Worm (Caenorhabditis elegans) whole organism, late embryonic: ENCODE results near the gene Y32G9B.1.

Experiments used
- C38D4.7 ChIP-seq: fragments of 200-800 bp; sonication (Bioruptor generic); optimal IDR thresholded peaks from 2 replicates; lab custom pipeline; 2018; ENCODE audit warnings: mild to moderate bottlenecking, missing genetic modification characterization, moderate library complexity, missing compliant biosample characterization
- F13H6.1 ChIP-seq: sonication (generic microtip); optimal IDR thresholded peaks from 2 replicates; lab custom pipeline; 2016; ENCODE audit warnings: missing genetic modification characterization, missing compliant biosample characterization
- K02D7.2 ChIP-seq: sonication (generic microtip); optimal IDR thresholded peaks from 2 replicates; lab custom pipeline; 2017; ENCODE audit warnings: mild to moderate bottlenecking, missing genetic modification characterization, missing compliant biosample characterization
- K09A11.1 ChIP-seq: sonication (generic microtip); optimal IDR thresholded peaks from 2 replicates; lab custom pipeline; 2017; ENCODE audit warnings: antibody characterized with exemption, mild to moderate bottlenecking, missing genetic modification characterization, missing compliant biosample characterization; ENCODE audit not compliant: insufficient read depth
- ceh-19 ChIP-seq: fragments of 200-800 bp; sonication (Bioruptor generic); optimal IDR thresholded peaks from 2 replicates; lab custom pipeline; 2018; ENCODE audit warnings: mild to moderate bottlenecking, missing genetic modification characterization, missing compliant biosample characterization
- ceh-2 ChIP-seq: sonication (generic microtip); optimal IDR thresholded peaks from 2 replicates; lab custom pipeline; 2016; ENCODE audit warnings: missing genotype, missing genetic modification characterization, missing compliant biosample characterization
- ceh-30 ChIP-seq: fragments of 150-350 bp; optimal IDR thresholded peaks from 2 replicates; lab custom pipeline; 2014; ENCODE audit warnings: missing biosample characterization, missing genetic modification characterization
- ceh-31 ChIP-seq: sonication (generic microtip); optimal IDR thresholded peaks from 2 replicates; lab custom pipeline; 2016; ENCODE audit warnings: missing genetic modification characterization, missing compliant biosample characterization
- ceh-34 ChIP-seq: sonication (generic microtip); optimal IDR thresholded peaks from 2 replicates; lab custom pipeline; 2016; ENCODE audit warnings: mild to moderate bottlenecking, missing genetic modification characterization, missing compliant biosample characterization
- ceh-45 ChIP-seq: fragments of 200-800 bp; sonication (Bioruptor generic); IDR thresholded peaks from 2 replicates; pipeline ENCODE4 v1.3.6; 2022; ENCODE audit warnings: missing genetic modification reagents, missing genetic modification characterization, missing compliant biosample characterization
- ceh-9 ChIP-seq: sonication (generic microtip); optimal IDR thresholded peaks from 2 replicates; lab custom pipeline; 2016; ENCODE audit warnings: mild to moderate bottlenecking, missing genetic modification characterization, inconsistent platforms, missing compliant biosample characterization
- dve-1 ChIP-seq: sonication (generic microtip); optimal IDR thresholded peaks from 2 replicates; lab custom pipeline; 2017; ENCODE audit warnings: antibody characterized with exemption, mild to moderate bottlenecking, missing genetic modification characterization, missing compliant biosample characterization
- elt-2 ChIP-seq: sonication (generic microtip); optimal IDR thresholded peaks from 2 replicates; lab custom pipeline; 2016; ENCODE audit warnings: missing genetic modification reagents, missing genetic modification characterization, missing compliant biosample characterization
- elt-4 ChIP-seq: sonication (generic microtip); optimal IDR thresholded peaks from 2 replicates; lab custom pipeline; 2016; ENCODE audit warnings: missing genetic modification characterization, missing compliant biosample characterization
- ets-4 ChIP-seq: sonication (generic microtip); optimal IDR thresholded peaks from 2 replicates; lab custom pipeline; 2016; ENCODE audit warnings: missing genetic modification characterization, missing compliant biosample characterization
- eyg-1 ChIP-seq: sonication (generic microtip); optimal IDR thresholded peaks from 2 replicates; lab custom pipeline; 2016; ENCODE audit warnings: missing genotype, missing genetic modification characterization, missing compliant biosample characterization
- fkh-10 ChIP-seq: fragments of 150-350 bp; optimal IDR thresholded peaks from 2 replicates; lab custom pipeline; 2014; ENCODE audit warnings: missing biosample characterization, missing genetic modification reagents, missing genetic modification characterization
- fkh-6 ChIP-seq: sonication (generic microtip); optimal IDR thresholded peaks from 2 replicates; lab custom pipeline; 2016; ENCODE audit warnings: missing genetic modification characterization, missing compliant biosample characterization
- gmeb-2 ChIP-seq: sonication (generic microtip); optimal IDR thresholded peaks from 2 replicates; lab custom pipeline; 2016; ENCODE audit warnings: missing genetic modification characterization, inconsistent platforms, missing compliant biosample characterization
- hlh-8 ChIP-seq: sonication (generic microtip); optimal IDR thresholded peaks from 2 replicates; lab custom pipeline; 2016; ENCODE audit warnings: missing genotype, missing genetic modification characterization, missing compliant biosample characterization
- lim-6 ChIP-seq: sonication (generic microtip); optimal IDR thresholded peaks from 2 replicates; lab custom pipeline; 2016; ENCODE audit warnings: missing genetic modification characterization, missing compliant biosample characterization
- madf-2 ChIP-seq: sonication (generic microtip); optimal IDR thresholded peaks from 2 replicates; lab custom pipeline; 2017; ENCODE audit warnings: missing genetic modification characterization, missing compliant biosample characterization
- nfya-1 ChIP-seq: sonication (generic microtip); optimal IDR thresholded peaks from 2 replicates; lab custom pipeline; 2017; ENCODE audit warnings: missing genetic modification characterization, mild to moderate bottlenecking, missing compliant biosample characterization, antibody characterized with exemption, moderate library complexity
- nhr-11 ChIP-seq: fragments of 150-350 bp; optimal IDR thresholded peaks from 2 replicates; lab custom pipeline; 2014; ENCODE audit warnings: missing biosample characterization, missing genetic modification characterization
- odd-2 ChIP-seq: sonication (generic microtip); optimal IDR thresholded peaks from 2 replicates; lab custom pipeline; 2017; ENCODE audit warnings: antibody characterized with exemption, mild to moderate bottlenecking, missing genetic modification characterization, missing compliant biosample characterization
- pag-3 ChIP-seq: sonication (generic microtip); optimal IDR thresholded peaks from 2 replicates; lab custom pipeline; 2016; ENCODE audit warnings: missing compliant biosample characterization, missing genetic modification characterization, borderline replicate concordance
- pat-9 ChIP-seq: fragments of 200-800 bp; sonication (Bioruptor generic); optimal IDR thresholded peaks from 2 replicates; lab custom pipeline; 2018; ENCODE audit warnings: mild to moderate bottlenecking, missing genetic modification characterization, moderate library complexity, missing compliant biosample characterization
- pax-1 ChIP-seq: fragments of 150-350 bp; optimal IDR thresholded peaks from 2 replicates; lab custom pipeline; 2014; ENCODE audit warnings: missing biosample characterization, missing genetic modification characterization
- pha-4 ChIP-seq: fragments of 150-350 bp; optimal IDR thresholded peaks from 2 replicates; lab custom pipeline; 2018; ENCODE audit warnings: missing biosample characterization, missing genetic modification reagents, missing genetic modification characterization
- ref-2 ChIP-seq: sonication (generic microtip); optimal IDR thresholded peaks from 2 replicates; lab custom pipeline; 2016; ENCODE audit warnings: missing genetic modification characterization, missing compliant biosample characterization
- sdc-2 ChIP-seq: sonication (generic microtip); optimal IDR thresholded peaks from 2 replicates; lab custom pipeline; 2016; ENCODE audit warnings: missing genotype, missing genetic modification characterization, missing compliant biosample characterization
- sox-2 ChIP-seq: fragments of 200-800 bp; sonication (Bioruptor generic); IDR thresholded peaks from 2 replicates; pipeline ENCODE4 v1.3.6; 2022; ENCODE audit warnings: missing genetic modification reagents, missing genetic modification characterization, missing compliant biosample characterization
- unc-3 ChIP-seq, 2 experiments: fragments of 200-800 bp in 1 of 2; sonication (Bioruptor generic) in 1 of 2; sonication (generic microtip) in 1 of 2; conservative IDR thresholded peaks in 1 of 2; optimal IDR thresholded peaks in 1 of 2; 2 replicates each; pipeline versions ENCODE4 v1.3.6 to Lab custom; 2016 to 2022; ENCODE audit warnings: missing compliant biosample characterization in 2 of 2, missing genetic modification characterization in 2 of 2, missing genetic modification reagents in 1 of 2
- unc-42 ChIP-seq: sonication (generic microtip); optimal IDR thresholded peaks from 2 replicates; lab custom pipeline; 2016; ENCODE audit warnings: missing genotype, missing genetic modification characterization, missing compliant biosample characterization
- unc-55 ChIP-seq: sonication (generic microtip); optimal IDR thresholded peaks from 2 replicates; lab custom pipeline; 2017; ENCODE audit warnings: missing biosample characterization, missing genetic modification reagents, missing genetic modification characterization
- unc-86 ChIP-seq: sonication (generic microtip); optimal IDR thresholded peaks from 2 replicates; lab custom pipeline; 2016; ENCODE audit warnings: missing genetic modification characterization, missing compliant biosample characterization
- ztf-16 ChIP-seq: sonication (generic microtip); optimal IDR thresholded peaks from 2 replicates; lab custom pipeline; 2017; ENCODE audit warnings: missing genetic modification characterization, missing compliant biosample characterization

Gene Y32G9B.1

DNA sequence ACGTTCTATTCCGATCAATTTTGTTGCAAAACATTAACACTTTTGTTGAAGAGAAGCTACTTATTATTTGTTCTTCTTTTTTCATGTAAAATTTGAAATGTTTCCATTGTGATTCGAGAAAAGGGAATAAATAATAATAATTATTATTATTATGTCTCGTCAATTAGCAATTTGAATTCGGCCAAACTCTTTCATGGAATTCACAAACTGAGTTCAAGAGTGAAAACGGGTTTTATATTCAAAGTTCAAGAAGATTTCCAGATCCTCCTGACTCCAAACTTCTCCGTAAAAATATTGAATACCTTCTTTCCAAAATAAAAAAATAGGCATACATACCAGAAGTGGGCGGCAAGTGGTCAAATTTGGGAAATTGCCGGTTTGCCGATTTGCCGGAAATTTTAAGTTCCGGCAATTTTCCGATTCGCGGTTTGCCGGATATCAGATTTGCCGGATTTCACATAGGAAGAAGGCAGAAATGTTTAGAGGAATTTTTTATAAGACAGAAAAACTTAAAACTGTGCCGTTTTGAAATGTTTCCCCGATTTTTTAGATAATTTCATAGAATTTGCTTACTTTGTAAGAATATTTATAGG, 24.1 kb downstream of the Y32G9B.1 start:
- TF ChIP-seq nfya-1 (tag; lab: Kevin White, UChicago): no peak
- no peak for TF ChIP-seq odd-2 (tag; lab: Kevin White, UChicago)
- no peak for TF ChIP-seq ceh-9 (tag; lab: Kevin White, UChicago)
- TF ChIP-seq K09A11.1 (tag; lab: Kevin White, UChicago): no peak
- no peak for TF ChIP-seq ceh-2 (tag; lab: Kevin White, UChicago)

DNA sequence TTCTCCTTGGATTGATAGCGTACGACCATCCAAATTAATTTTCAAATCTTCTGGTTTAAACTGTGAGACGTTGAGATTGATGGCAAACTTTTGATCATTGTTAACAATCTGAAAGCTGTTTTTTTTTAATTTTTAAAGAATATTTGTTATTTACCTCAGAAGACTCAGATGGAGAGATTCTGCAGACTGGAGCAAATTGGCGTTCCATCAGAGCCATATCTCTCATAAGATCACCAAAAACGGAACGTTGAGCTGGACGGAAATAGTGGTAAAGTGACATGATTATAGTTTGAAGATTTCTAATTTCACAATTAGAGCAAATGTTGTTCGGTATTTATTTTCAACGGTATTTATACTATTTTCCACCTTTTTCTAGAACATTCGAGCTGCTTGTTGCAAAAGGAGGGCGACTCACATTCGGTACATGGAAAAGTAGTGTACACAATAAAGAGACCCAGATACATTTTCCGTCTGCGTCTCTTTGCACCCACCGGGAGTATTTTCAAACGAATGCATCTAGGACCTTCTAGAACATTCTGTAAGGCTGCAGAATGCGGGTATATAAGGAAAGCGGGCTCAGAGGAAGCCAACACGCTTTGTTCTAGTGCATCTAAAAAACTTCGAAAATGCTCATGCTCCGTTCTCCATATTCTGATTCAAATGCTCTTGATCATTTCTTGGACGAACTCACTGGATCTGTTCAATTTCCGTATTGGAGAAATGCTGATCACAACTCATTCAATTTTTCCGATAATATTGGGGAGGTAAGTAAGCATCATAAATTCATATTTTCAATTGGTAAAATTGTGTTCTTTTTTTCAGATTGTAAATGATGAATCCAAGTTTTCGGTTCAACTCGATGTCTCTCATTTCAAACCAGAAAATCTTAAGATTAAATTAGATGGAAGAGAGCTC, 25.0 kb downstream of the Y32G9B.1 start, which contains the start of the genes hsp-16.2 and hsp-16.41:
TSS of gene hsp-16.2 (minus strand) at position 313 of the 915 bp plus-strand sequence.
TSS of gene hsp-16.41 (plus strand) at position 534 of the 915 bp plus-strand sequence.
- peak; percentile 5 for TF ChIP-seq ets-4 (tag; lab: Kevin White, UChicago)
- TF ChIP-seq nfya-1 (tag; lab: Kevin White, UChicago): peak; percentile 63
- peak; percentile 52 for TF ChIP-seq ceh-31 (tag; lab: Kevin White, UChicago)
- peak; percentile 10 for TF ChIP-seq elt-2 (tag; lab: Kevin White, UChicago)
- TF ChIP-seq pax-1 (tag; lab: Kevin White, UChicago): peak; percentile 11
- TF ChIP-seq unc-55 (GFP tag; lab: Kevin White, UChicago): peak; percentile 60
- no peak for TF ChIP-seq madf-2 (tag; lab: Kevin White, UChicago)
- no peak for TF ChIP-seq sox-2 (GFP tag; lab: Robert Waterston, UW)
- no peak for TF ChIP-seq F13H6.1
- TF ChIP-seq ceh-34 (tag; lab: Kevin White, UChicago): peak; percentile 55
- peak; percentile 62 for TF ChIP-seq ceh-30 (tag; lab: Kevin White, UChicago)
- TF ChIP-seq K09A11.1 (tag; lab: Kevin White, UChicago): no peak
- TF ChIP-seq ceh-45 (GFP tag; lab: Robert Waterston, UW): no peak
- no peak for TF ChIP-seq unc-42 (tag; lab: Kevin White, UChicago)
- TF ChIP-seq pat-9 (tag; lab: Kevin White, UChicago): peak; percentile 22
- TF ChIP-seq unc-86: peak; percentile 10
- TF ChIP-seq ref-2 (tag; lab: Kevin White, UChicago): peak; percentile 34
- TF ChIP-seq, all 69 proteins: peak for 11

DNA sequence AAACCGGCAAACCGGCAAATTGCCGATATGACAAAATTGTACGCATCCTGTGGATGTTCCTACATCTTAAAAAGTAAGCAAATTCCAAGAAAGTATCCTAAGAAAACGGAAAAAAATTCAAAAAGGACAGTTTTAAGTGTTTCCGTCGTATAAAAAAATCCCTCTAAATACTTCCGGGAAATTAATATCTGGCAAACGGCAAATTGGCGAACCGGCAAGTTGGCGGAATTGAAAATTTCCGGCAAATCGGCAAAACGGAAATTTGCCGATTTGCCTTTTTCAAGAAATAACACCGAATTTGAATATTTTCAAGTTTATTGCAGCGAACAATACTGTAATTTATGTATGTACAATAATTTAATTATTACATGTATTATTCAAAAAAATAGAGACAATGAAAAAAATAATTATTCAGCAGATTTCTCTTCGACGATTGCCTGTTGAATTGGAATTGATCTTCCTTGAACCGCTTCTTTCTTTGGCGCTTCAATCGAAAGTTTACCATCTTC, 25.8 kb downstream of the Y32G9B.1 start:
- TF ChIP-seq unc-3 (GFP tag; conservative IDR thresholded peaks at IDR 0.05; lab: Robert Waterston, UW) (no peak), unc-3 (tag; optimal IDR thresholded peaks at IDR 0.05; lab: Kevin White, UChicago) (no peak), sdc-2 (tag; lab: Kevin White, UChicago) (no peak), K09A11.1 (tag; lab: Kevin White, UChicago) (no peak), dve-1 (tag; lab: Kevin White, UChicago) (no peak), K02D7.2 (tag; lab: Kevin White, UChicago) (no peak), nhr-11 (tag; lab: Kevin White, UChicago) (no peak), ceh-19 (no peak), unc-86 (no peak), gmeb-2 (tag; lab: Kevin White, UChicago) (no peak), pag-3 (tag; lab: Kevin White, UChicago) (no peak), ceh-45 (GFP tag; lab: Robert Waterston, UW) (no peak), unc-42 (tag; lab: Kevin White, UChicago) (no peak), C38D4.7 (no peak), hlh-8 (tag; lab: Kevin White, UChicago) (no peak), ets-4 (tag; lab: Kevin White, UChicago) (no peak), madf-2 (tag; lab: Kevin White, UChicago) (no peak)

DNA sequence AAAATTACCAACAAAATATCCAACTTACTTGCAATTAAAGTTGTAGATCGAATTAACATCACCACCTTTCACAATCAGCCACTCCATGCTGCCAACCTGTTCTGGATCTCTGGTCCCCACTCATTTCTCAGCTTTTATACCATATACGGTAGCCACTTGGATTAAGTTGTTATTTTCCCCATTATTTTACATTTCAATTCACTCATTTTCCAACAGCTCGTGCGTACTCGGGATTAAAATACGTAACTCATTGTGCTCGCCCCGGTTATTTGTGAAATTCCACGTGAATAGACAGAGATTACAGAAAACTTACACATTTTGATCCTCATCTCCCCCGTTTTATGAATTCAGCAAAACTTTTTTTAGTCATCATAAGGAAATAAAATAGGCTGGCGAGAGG, 26.8 kb downstream of the Y32G9B.1 start, which contains the start of gene srt-41:
TSS of gene srt-41 (minus strand) at position 101 of the 400 bp plus-strand sequence.
- TF ChIP-seq elt-2 (tag; lab: Kevin White, UChicago) (no peak), ztf-16 (tag; lab: Kevin White, UChicago) (no peak), elt-4 (tag; lab: Kevin White, UChicago) (no peak), lim-6 (tag; lab: Kevin White, UChicago) (no peak), pha-4 (tag; lab: Kevin White, UChicago) (no peak), fkh-10 (GFP tag; lab: Kevin White, UChicago) (no peak), ceh-2 (tag; lab: Kevin White, UChicago) (no peak), unc-55 (GFP tag; lab: Kevin White, UChicago) (no peak), fkh-6 (tag; lab: Kevin White, UChicago) (no peak), eyg-1 (tag; lab: Kevin White, UChicago) (no peak), pat-9 (tag; lab: Kevin White, UChicago) (no peak), K02D7.2 (tag; lab: Kevin White, UChicago) (no peak), unc-3 (GFP tag; conservative IDR thresholded peaks at IDR 0.05; lab: Robert Waterston, UW) (no peak), unc-3 (tag; optimal IDR thresholded peaks at IDR 0.05; lab: Kevin White, UChicago) (no peak), ref-2 (tag; lab: Kevin White, UChicago) (no peak), ceh-31 (tag; lab: Kevin White, UChicago) (no peak)
